Fruit fly (Drosophila melanogaster): ENCODE results near the gene CG2116.
A peak's percentile ranks its signal among the peaks of the same experiment; 100 is the strongest.

Gene CG2116

dm6 chrX:8143537-8143936 lies 13.9 kb downstream of the CG2116 start, which contains the start of gene CG17982 (continued):
- TF ChIP-seq Awh (GFP tag; IDR thresholded peaks at IDR 0.05) (peak; percentile 53; the same call in 1 of the 2 replicates), pfk (GFP tag; optimal IDR thresholded peaks at IDR 0.05) (peak; percentile 27), repo (GFP tag; optimal IDR thresholded peaks at IDR 0.05) (peak; percentile 79), vvl (GFP tag; IDR thresholded peaks at IDR 0.05) (peak; percentile 87), amos (GFP tag; IDR thresholded peaks at IDR 0.05; ENCODE audit: partially characterized antibody) (no peak; the same call in 1 of the 2 replicates), slbo (GFP tag; IDR thresholded peaks at IDR 0.05) (peak; percentile 88), cato (GFP tag; optimal IDR thresholded peaks at IDR 0.05; ENCODE audit: borderline replicate concordance) (peak; percentile 47), tll (GFP tag; optimal IDR thresholded peaks at IDR 0.05) (no peak), hkb (optimal IDR thresholded peaks at IDR 0.05) (no peak), hkb (GFP tag; IDR thresholded peaks at IDR 0.05) (peak; percentile 88), Eip74EF (GFP tag; optimal IDR thresholded peaks at IDR 0.05) (peak in 1 of 2 experiments; percentile 71), zen2 (GFP tag; IDR thresholded peaks at IDR 0.05; ENCODE audit: partially characterized antibody) (no peak), bbx (GFP tag; IDR thresholded peaks at IDR 0.05; ENCODE audit: partially characterized antibody) (peak; percentile 10; the same call in 1 of the 2 replicates), dm (GFP tag; optimal IDR thresholded peaks at IDR 0.05) (peak; percentile 61), ap (GFP tag; IDR thresholded peaks at IDR 0.05) (peak; percentile 65; the same call in 1 of the 2 replicates), HLH3B (GFP tag; IDR thresholded peaks at IDR 0.05) (peak; percentile 78), luna (GFP tag; optimal IDR thresholded peaks at IDR 0.05) (peak; percentile 79), Gsc (GFP tag; IDR thresholded peaks at IDR 0.05) (no peak), Abd-B (GFP tag; optimal IDR thresholded peaks at IDR 0.05) (peak; percentile 58), CG2129 (GFP tag; IDR thresholded peaks at IDR 0.05; ENCODE audit: partially characterized antibody) (no peak), insv (GFP tag; optimal IDR thresholded peaks at IDR 0.05) (peak in 1 of 2 experiments; percentile 61), ken (GFP tag; IDR thresholded peaks at IDR 0.05) (peak; percentile 75), CG12391 (tag; optimal IDR thresholded peaks at IDR 0.05) (peak; percentile 90), zen (tag; optimal IDR thresholded peaks at IDR 0.05) (peak; percentile 65), crp (GFP tag; optimal IDR thresholded peaks at IDR 0.05) (peak; percentile 47 to 89), CG14441 (GFP tag; IDR thresholded peaks at IDR 0.05) (peak; percentile 80), ind (GFP tag; optimal IDR thresholded peaks at IDR 0.05) (peak; percentile 84), CG13894 (tag; optimal IDR thresholded peaks at IDR 0.05) (peak; percentile 90), CG32772 (GFP tag; IDR thresholded peaks at IDR 0.05) (peak; percentile 73), odd (GFP tag; optimal IDR thresholded peaks at IDR 0.05) (peak; percentile 73), CG42726 (GFP tag; IDR thresholded peaks at IDR 0.05; ENCODE audit: partially characterized antibody) (no peak), hbn (GFP tag; IDR thresholded peaks at IDR 0.05; ENCODE audit: partially characterized antibody) (peak; percentile 16; the same call in 1 of the 2 replicates), H2.0 (GFP tag; IDR thresholded peaks at IDR 0.05) (peak; percentile 79), jigr1 (GFP tag; IDR thresholded peaks at IDR 0.05) (peak; percentile 37; the same call in 2 of the 3 replicates), pzg (GFP tag; optimal IDR thresholded peaks at IDR 0.05) (peak; percentile 47), CG6654 (GFP tag; optimal IDR thresholded peaks at IDR 0.05) (peak; percentile 45), Drgx (GFP tag; IDR thresholded peaks at IDR 0.05) (peak; percentile 89), CG8089 (GFP tag; optimal IDR thresholded peaks at IDR 0.05) (peak; percentile 72), CG12769 (tag; optimal IDR thresholded peaks at IDR 0.05) (no peak), pho (GFP tag; optimal IDR thresholded peaks at IDR 0.05) (peak; percentile 74), ara (GFP tag; IDR thresholded peaks at IDR 0.05) (peak; percentile 70), cas (GFP tag; IDR thresholded peaks at IDR 0.05) (peak; percentile 58; the same call in 1 of the 2 replicates), C15 (GFP tag; IDR thresholded peaks at IDR 0.05) (peak; percentile 51; the same call in 1 of the 3 replicates), CG17359 (tag; optimal IDR thresholded peaks at IDR 0.05) (peak; percentile 92), bigmax (GFP tag; optimal IDR thresholded peaks at IDR 0.05) (peak; percentile 92), CG18262 (tag; optimal IDR thresholded peaks at IDR 0.05) (peak; percentile 96), ttk (GFP tag; IDR thresholded peaks at IDR 0.05) (peak; percentile 68), ab (GFP tag; optimal IDR thresholded peaks at IDR 0.05) (peak; percentile 18), Ravus (GFP tag; IDR thresholded peaks at IDR 0.05) (peak; percentile 47; the same call in 1 of the 2 replicates)
